Worm (Caenorhabditis elegans) whole organism, young adult: Measurements from ENCODE around the gene nhr-26.

Experiments used
- D2030.7 ChIP-seq: fragments of 200-800 bp; sonication (Bioruptor generic); IDR thresholded peaks from 2 replicates; pipeline ENCODE4 v1.3.6; 2022; ENCODE audit warnings: missing genetic modification reagents, missing genetic modification characterization, missing compliant biosample characterization
- F23B12.7 ChIP-seq: sonication (generic microtip); optimal IDR thresholded peaks from 2 replicates; lab custom pipeline; 2017; ENCODE audit warnings: missing genetic modification characterization, mild to moderate bottlenecking, missing compliant biosample characterization, antibody characterized with exemption, moderate library complexity; ENCODE audit not compliant: insufficient read depth
- F49E8.2 ChIP-seq: sonication (generic microtip); optimal IDR thresholded peaks from 3 replicates; lab custom pipeline; 2017; ENCODE audit warnings: missing genetic modification characterization, mild to moderate bottlenecking, missing compliant biosample characterization, antibody characterized with exemption, moderate library complexity; ENCODE audit not compliant: insufficient read depth
- F52B5.7 ChIP-seq: sonication (generic microtip); optimal IDR thresholded peaks from 2 replicates; lab custom pipeline; 2016; ENCODE audit warnings: mild to moderate bottlenecking, missing genetic modification characterization, missing compliant biosample characterization
- F57A8.1 ChIP-seq: fragments of 200-800 bp; sonication (Bioruptor generic); optimal IDR thresholded peaks from 2 replicates; lab custom pipeline; 2018; ENCODE audit warnings: mild to moderate bottlenecking, missing genetic modification characterization, moderate library complexity, missing compliant biosample characterization
- K12H6.12 ChIP-seq: fragments of 200-800 bp; sonication (Bioruptor generic); optimal IDR thresholded peaks from 2 replicates; lab custom pipeline; 2018; ENCODE audit warnings: mild to moderate bottlenecking, missing genetic modification characterization, missing compliant biosample characterization
- T07F8.4 ChIP-seq: sonication (generic microtip); optimal IDR thresholded peaks from 2 replicates; lab custom pipeline; 2016; ENCODE audit warnings: mild to moderate bottlenecking, missing genetic modification characterization, moderate library complexity, missing compliant biosample characterization
- Y67H2A.10 ChIP-seq: fragments of 200-800 bp; sonication (Bioruptor generic); conservative IDR thresholded peaks from 2 replicates; pipeline ENCODE4 v1.3.6; 2022; ENCODE audit warnings: missing genetic modification reagents, missing genetic modification characterization, missing compliant biosample characterization
- akir-1 ChIP-seq: fragments of 200-800 bp; sonication (Bioruptor generic); optimal IDR thresholded peaks from 2 replicates; lab custom pipeline; 2018; ENCODE audit warnings: mild to moderate bottlenecking, missing genetic modification characterization, moderate library complexity, missing compliant biosample characterization
- ama-1 ChIP-seq, 3 experiments: fragments of 150-350 bp in 1 of 3; sonication (generic microtip) in 2 of 3; optimal IDR thresholded peaks; 2 replicates each; lab custom pipeline; 2014 to 2018; ENCODE audit warnings: missing biosample characterization in 2 of 3, missing genetic modification characterization in 2 of 3, missing genetic modification reagents in 2 of 3
- aptf-2 ChIP-seq: fragments of 200-800 bp; sonication (Bioruptor generic); conservative IDR thresholded peaks from 2 replicates; pipeline ENCODE4 v1.3.6; 2022; ENCODE audit warnings: missing genetic modification reagents, missing genetic modification characterization, missing compliant biosample characterization
- atf-7 ChIP-seq: sonication (generic microtip); optimal IDR thresholded peaks from 2 replicates; lab custom pipeline; 2017; ENCODE audit warnings: mild to moderate bottlenecking, missing genetic modification characterization, missing compliant biosample characterization
- attf-3 ChIP-seq: fragments of 200-800 bp; sonication (Bioruptor generic); conservative IDR thresholded peaks from 2 replicates; pipeline ENCODE4 v1.3.6; 2022; ENCODE audit warnings: missing genetic modification reagents, missing genetic modification characterization, missing compliant biosample characterization
- attf-6 ChIP-seq: fragments of 200-800 bp; sonication (Bioruptor generic); IDR thresholded peaks from 2 replicates; pipeline ENCODE4 v1.3.6; 2022; ENCODE audit warnings: missing genetic modification reagents, missing genetic modification characterization, missing compliant biosample characterization
- bed-2 ChIP-seq: fragments of 200-800 bp; sonication (Bioruptor generic); IDR thresholded peaks from 2 replicates; pipeline ENCODE4 v1.3.6; 2022; ENCODE audit warnings: missing genetic modification reagents, missing genetic modification characterization, missing compliant biosample characterization
- ceh-100 ChIP-seq: fragments of 200-800 bp; sonication (Bioruptor generic); IDR thresholded peaks from 2 replicates; pipeline ENCODE4 v1.3.6; 2022; ENCODE audit warnings: missing genetic modification reagents, missing genetic modification characterization, missing compliant biosample characterization
- ceh-58 ChIP-seq: fragments of 200-800 bp; sonication (Bioruptor generic); IDR thresholded peaks from 2 replicates; pipeline ENCODE4 v1.3.6; 2022; ENCODE audit warnings: missing genetic modification characterization, missing compliant biosample characterization
- ceh-79 ChIP-seq: sonication (generic microtip); optimal IDR thresholded peaks from 2 replicates; lab custom pipeline; 2017; ENCODE audit warnings: mild to moderate bottlenecking, missing genetic modification characterization, missing compliant biosample characterization
- ceh-91 ChIP-seq: fragments of 200-800 bp; sonication (Bioruptor generic); IDR thresholded peaks from 2 replicates; pipeline ENCODE4 v1.3.6; 2022; ENCODE audit warnings: missing genetic modification reagents, missing genetic modification characterization, missing compliant biosample characterization
- dox-1 ChIP-seq: fragments of 200-800 bp; sonication (Bioruptor generic); IDR thresholded peaks from 2 replicates; pipeline ENCODE4 v1.3.6; 2022; ENCODE audit warnings: missing genetic modification reagents, missing genetic modification characterization, missing compliant biosample characterization
- egl-18 ChIP-seq: fragments of 200-800 bp; sonication (Bioruptor generic); IDR thresholded peaks from 2 replicates; pipeline ENCODE4 v1.3.6; 2022; ENCODE audit warnings: missing genetic modification reagents, missing genetic modification characterization, missing compliant biosample characterization
- egrh-3 ChIP-seq: fragments of 200-800 bp; sonication (Bioruptor generic); IDR thresholded peaks from 2 replicates; pipeline ENCODE4 v1.3.6; 2022; ENCODE audit warnings: missing genetic modification reagents, missing genetic modification characterization, missing compliant biosample characterization
- gei-17 ChIP-seq: fragments of 200-800 bp; sonication (Bioruptor generic); optimal IDR thresholded peaks from 2 replicates; lab custom pipeline; 2018; ENCODE audit warnings: mild to moderate bottlenecking, missing genetic modification characterization, missing compliant biosample characterization
- him-1 ChIP-seq: sonication (generic microtip); optimal IDR thresholded peaks from 2 replicates; lab custom pipeline; 2016; ENCODE audit warnings: missing genotype, missing genetic modification reagents, missing genetic modification characterization, missing compliant biosample characterization
- hlh-26 ChIP-seq: fragments of 200-800 bp; sonication (Bioruptor generic); conservative IDR thresholded peaks from 2 replicates; pipeline ENCODE4 v1.3.6; 2022; ENCODE audit warnings: missing genetic modification reagents, missing genetic modification characterization, missing compliant biosample characterization
- hmg-20 ChIP-seq: fragments of 200-800 bp; sonication (Bioruptor generic); IDR thresholded peaks from 2 replicates; pipeline ENCODE4 v1.3.6; 2022; ENCODE audit warnings: missing genetic modification reagents, missing genetic modification characterization, missing compliant biosample characterization
- lin-40 ChIP-seq: sonication (generic microtip); optimal IDR thresholded peaks from 2 replicates; lab custom pipeline; 2016; ENCODE audit warnings: missing genetic modification characterization, mild to moderate bottlenecking, missing compliant biosample characterization, missing genotype, missing genetic modification reagents
- lin-54 ChIP-seq: fragments of 200-800 bp; sonication (Bioruptor generic); optimal IDR thresholded peaks from 2 replicates; lab custom pipeline; 2018; ENCODE audit warnings: mild to moderate bottlenecking, missing genetic modification characterization, missing compliant biosample characterization
- lsy-27 ChIP-seq: sonication (generic microtip); optimal IDR thresholded peaks from 2 replicates; lab custom pipeline; 2017; ENCODE audit warnings: missing genetic modification characterization, mild to moderate bottlenecking, missing compliant biosample characterization, antibody characterized with exemption, missing genotype, borderline replicate concordance; ENCODE audit not compliant: insufficient read depth
- madf-10 ChIP-seq: sonication (generic microtip); optimal IDR thresholded peaks from 2 replicates; lab custom pipeline; 2016; ENCODE audit warnings: mild to moderate bottlenecking, missing genetic modification characterization, missing compliant biosample characterization
- madf-3 ChIP-seq: fragments of 200-800 bp; sonication (Bioruptor generic); IDR thresholded peaks from 2 replicates; pipeline ENCODE4 v1.3.6; 2022; ENCODE audit warnings: missing genetic modification reagents, missing genetic modification characterization, missing compliant biosample characterization
- mcd-1 ChIP-seq: fragments of 200-800 bp; sonication (Bioruptor generic); IDR thresholded peaks from 2 replicates; pipeline ENCODE4 v1.3.6; 2022; ENCODE audit warnings: missing genetic modification reagents, missing genetic modification characterization, missing compliant biosample characterization
- mxl-1 ChIP-seq: sonication (generic microtip); optimal IDR thresholded peaks from 2 replicates; lab custom pipeline; 2016; ENCODE audit warnings: missing genetic modification characterization, missing compliant biosample characterization
- nfyb-1 ChIP-seq: fragments of 200-800 bp; sonication (Bioruptor generic); IDR thresholded peaks from 2 replicates; pipeline ENCODE4 v1.3.6; 2022; ENCODE audit warnings: missing genetic modification reagents, missing genetic modification characterization, missing compliant biosample characterization
- nhr-80 ChIP-seq: sonication (generic microtip); optimal IDR thresholded peaks from 2 replicates; lab custom pipeline; 2016; ENCODE audit warnings: missing genetic modification characterization, missing compliant biosample characterization
- pbrm-1 ChIP-seq: fragments of 200-800 bp; sonication (Bioruptor generic); IDR thresholded peaks from 2 replicates; pipeline ENCODE4 v1.3.6; 2022; ENCODE audit warnings: missing genetic modification reagents, missing genetic modification characterization, missing compliant biosample characterization
- rcor-1 ChIP-seq: fragments of 200-800 bp; sonication (Bioruptor generic); IDR thresholded peaks from 2 replicates; pipeline ENCODE4 v1.3.6; 2022; ENCODE audit warnings: missing genetic modification reagents, missing genetic modification characterization, missing compliant biosample characterization
- rec-8 ChIP-seq, 2 experiments: sonication (generic microtip); optimal IDR thresholded peaks; 2 replicates each; lab custom pipeline; 2016; ENCODE audit warnings: mild to moderate bottlenecking in 2 of 2, missing genetic modification characterization in 2 of 2, missing genetic modification reagents in 2 of 2, missing genotype in 2 of 2, missing biosample characterization in 1 of 2, missing compliant biosample characterization in 1 of 2, moderate library complexity in 1 of 2
- repo-1 ChIP-seq: sonication (generic microtip); optimal IDR thresholded peaks from 2 replicates; lab custom pipeline; 2017; ENCODE audit warnings: mild to moderate bottlenecking, missing genetic modification characterization, missing compliant biosample characterization
- snpc-3.4 ChIP-seq: sonication (generic microtip); optimal IDR thresholded peaks from 2 replicates; lab custom pipeline; 2017; ENCODE audit warnings: missing genetic modification characterization, mild to moderate bottlenecking, missing compliant biosample characterization, antibody characterized with exemption, moderate library complexity, missing genotype, missing genetic modification reagents
- sptf-2 ChIP-seq: fragments of 200-800 bp; sonication (Bioruptor generic); optimal IDR thresholded peaks from 2 replicates; lab custom pipeline; 2018; ENCODE audit warnings: mild to moderate bottlenecking, missing genetic modification characterization, missing compliant biosample characterization
- tbp1 ChIP-seq: fragments of 200-800 bp; sonication (Bioruptor generic); optimal IDR thresholded peaks from 2 replicates; lab custom pipeline; 2018; ENCODE audit warnings: mild to moderate bottlenecking, missing genetic modification characterization, missing compliant biosample characterization
- zfh-2 ChIP-seq: fragments of 200-800 bp; sonication (Bioruptor generic); conservative IDR thresholded peaks from 2 replicates; pipeline ENCODE4 v1.3.6; 2022; ENCODE audit warnings: missing genetic modification reagents, missing genetic modification characterization, missing compliant biosample characterization
- ztf-28 ChIP-seq: fragments of 200-800 bp; sonication (Bioruptor generic); IDR thresholded peaks from 2 replicates; pipeline ENCODE4 v1.3.6; 2022; ENCODE audit warnings: missing genetic modification reagents, missing genetic modification characterization, missing compliant biosample characterization
- ztf-6 ChIP-seq: fragments of 200-800 bp; sonication (Bioruptor generic); IDR thresholded peaks from 2 replicates; pipeline ENCODE4 v1.3.6; 2022; ENCODE audit warnings: missing genetic modification reagents, missing genetic modification characterization, missing compliant biosample characterization

The nhr-26 gene

ce11 chrX:12656420-12657033 is 43.7 kb downstream of the nhr-26 start (continued):
- TF ChIP-seq rcor-1 (GFP tag; lab: Robert Waterston, UW) (peak; percentile 57; the same call in 1 of the 2 replicates), bed-2 (no peak), mxl-1 (tag; lab: Kevin White, UChicago) (no peak), hlh-26 (no peak), zfh-2 (peak; percentile 98), gei-17 (GFP tag; lab: Kevin White, UChicago) (no peak), attf-6 (GFP tag; lab: Robert Waterston, UW) (no peak), repo-1 (no peak), him-1 (tag; lab: Kevin White, UChicago) (no peak), ceh-58 (no peak), F23B12.7 (tag; lab: Kevin White, UChicago) (no peak), madf-3 (0 out of 2 replicates have a peak, but pooled peaks have one; percentile 70), atf-7 (tag; lab: Kevin White, UChicago) (no peak), egl-18 (GFP tag; lab: Robert Waterston, UW) (no peak), F49E8.2 (tag; lab: Kevin White, UChicago) (no peak), madf-10 (tag; lab: Kevin White, UChicago) (peak; percentile 63), ceh-100 (GFP tag; lab: Robert Waterston, UW) (no peak)
- TF ChIP-seq, all 124 proteins: peak for 10

ce11 chrX:12655339-12655875 is 44.9 kb downstream of the nhr-26 start:
- TF ChIP-seq pbrm-1 (GFP tag; lab: Robert Waterston, UW) (no peak), egrh-3 (peak; percentile 67; the same call in 1 of the 2 replicates), lin-54 (GFP tag; lab: Kevin White, UChicago) (no peak), ceh-91 (GFP tag; lab: Robert Waterston, UW) (no peak), hmg-20 (GFP tag; lab: Robert Waterston, UW) (no peak), tbp1 (GFP tag; lab: Kevin White, UChicago) (no peak), zfh-2 (peak; percentile 97), ztf-28 (no peak), D2030.7 (GFP tag; lab: Robert Waterston, UW) (peak; percentile 12; the same call in 1 of the 2 replicates), nfyb-1 (GFP tag; lab: Robert Waterston, UW) (peak; percentile 46; the same call in 1 of the 2 replicates), nhr-80 (tag; lab: Kevin White, UChicago) (no peak), akir-1 (no peak), dox-1 (peak; percentile 52), ceh-100 (GFP tag; lab: Robert Waterston, UW) (no peak), ama-1 (optimal IDR thresholded peaks at IDR 0.05; lab: Kevin White, UChicago) (no peak), ama-1 (GFP tag; optimal IDR thresholded peaks at IDR 0.05; lab: Kevin White, UChicago) (no peak), aptf-2 (GFP tag; lab: Robert Waterston, UW) (no peak), F52B5.7 (tag; lab: Kevin White, UChicago) (no peak), sptf-2 (GFP tag; lab: Kevin White, UChicago) (peak; percentile 3), attf-3 (no peak), F57A8.1 (GFP tag; lab: Kevin White, UChicago) (no peak), ztf-6 (no peak), mxl-1 (tag; lab: Kevin White, UChicago) (no peak), Y67H2A.10 (no peak), K12H6.12 (peak; percentile 3), madf-3 (no peak), snpc-3.4 (tag; lab: Kevin White, UChicago) (no peak), lsy-27 (no peak), ceh-79 (tag; lab: Kevin White, UChicago) (no peak), T07F8.4 (tag; lab: Kevin White, UChicago) (no peak), lin-40 (tag; lab: Kevin White, UChicago) (no peak), mcd-1 (GFP tag; lab: Robert Waterston, UW) (no peak), rec-8 (tag; optimal IDR thresholded peaks at IDR 0.05; lab: Kevin White, UChicago) (no peak)
